Worm (Caenorhabditis elegans): ENCODE results near the gene dop-4.

Gene dop-4

DNA sequence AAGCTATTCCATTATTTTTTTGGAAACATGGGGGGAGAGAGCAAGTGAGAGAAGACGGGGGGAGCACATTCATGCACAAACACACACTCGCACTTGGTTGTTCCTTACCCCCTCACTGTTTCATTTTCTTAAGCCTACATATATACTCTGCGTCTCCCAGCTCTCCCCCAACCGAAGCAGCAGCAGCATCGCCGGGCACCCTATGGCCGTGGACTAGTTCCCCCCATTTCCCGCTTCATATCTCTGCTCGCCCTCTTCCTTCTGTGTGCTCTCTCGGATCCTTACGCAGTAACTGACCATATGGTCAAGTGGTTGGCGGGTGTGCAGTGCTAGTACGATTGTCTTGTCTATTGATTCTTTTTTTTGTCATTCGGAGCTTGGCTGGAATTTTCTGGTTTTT lies 7.2 kb downstream of the dop-4 start:
- TF ChIP-seq lin-13 (tag; optimal IDR thresholded peaks at IDR 0.05) (no peak), sptf-1 (tag; optimal IDR thresholded peaks at IDR 0.05) (peak; percentile 70), ceh-83 (GFP tag; optimal IDR thresholded peaks at IDR 0.05) (no peak), ceh-43 (GFP tag; optimal IDR thresholded peaks at IDR 0.05) (peak; percentile 9), nhr-76 (tag; optimal IDR thresholded peaks at IDR 0.05) (no peak), nhr-237 (tag; optimal IDR thresholded peaks at IDR 0.05) (peak; percentile 42), drap-1 (GFP tag; optimal IDR thresholded peaks at IDR 0.05) (peak; percentile 77), sem-2 (GFP tag; optimal IDR thresholded peaks at IDR 0.05) (no peak), lin-32 (GFP tag; optimal IDR thresholded peaks at IDR 0.05) (peak; percentile 86), cnd-1 (tag; optimal IDR thresholded peaks at IDR 0.05) (peak; percentile 86), unc-120 (tag; optimal IDR thresholded peaks at IDR 0.05; ENCODE audit: poor library complexity, severe bottlenecking) (peak; percentile 81), ztf-11 (tag; optimal IDR thresholded peaks at IDR 0.05) (peak; percentile 30), blmp-1 (tag; optimal IDR thresholded peaks at IDR 0.05) (no peak), elt-1 (tag; optimal IDR thresholded peaks at IDR 0.05; ENCODE audit: borderline replicate concordance, insufficient read depth) (no peak), ceh-39 (tag; optimal IDR thresholded peaks at IDR 0.05) (peak; percentile 46), ham-2 (GFP tag; optimal IDR thresholded peaks at IDR 0.05) (peak; percentile 71), flh-1 (GFP tag; optimal IDR thresholded peaks at IDR 0.05) (no peak), ces-1 (GFP tag; optimal IDR thresholded peaks at IDR 0.05) (peak; percentile 78), unc-62 (GFP tag; optimal IDR thresholded peaks at IDR 0.05) (peak; percentile 26), tbx-8 (GFP tag; optimal IDR thresholded peaks at IDR 0.05) (no peak), nhr-2 (tag; optimal IDR thresholded peaks at IDR 0.05) (peak; percentile 74), mls-2 (tag; optimal IDR thresholded peaks at IDR 0.05) (peak; percentile 49), elt-3 (tag; optimal IDR thresholded peaks at IDR 0.05) (no peak), M03D4.4 (tag; optimal IDR thresholded peaks at IDR 0.05) (peak; percentile 56), nhr-28 (tag; optimal IDR thresholded peaks at IDR 0.05) (no peak), bed-3 (GFP tag; optimal IDR thresholded peaks at IDR 0.05) (no peak), hlh-1 (tag; optimal IDR thresholded peaks at IDR 0.05) (peak; percentile 89), nhr-12 (tag; optimal IDR thresholded peaks at IDR 0.05) (no peak), unc-39 (tag; optimal IDR thresholded peaks at IDR 0.05) (no peak), lsy-2 (tag; optimal IDR thresholded peaks at IDR 0.05) (peak; percentile 55), pha-4 (tag; optimal IDR thresholded peaks at IDR 0.05) (peak; percentile 85), snpc-4 (tag; optimal IDR thresholded peaks at IDR 0.05) (no peak), mep-1 (tag; optimal IDR thresholded peaks at IDR 0.05) (peak; percentile 73), zip-8 (tag; optimal IDR thresholded peaks at IDR 0.05) (no peak), mab-5 (tag; optimal IDR thresholded peaks at IDR 0.05) (no peak)

DNA sequence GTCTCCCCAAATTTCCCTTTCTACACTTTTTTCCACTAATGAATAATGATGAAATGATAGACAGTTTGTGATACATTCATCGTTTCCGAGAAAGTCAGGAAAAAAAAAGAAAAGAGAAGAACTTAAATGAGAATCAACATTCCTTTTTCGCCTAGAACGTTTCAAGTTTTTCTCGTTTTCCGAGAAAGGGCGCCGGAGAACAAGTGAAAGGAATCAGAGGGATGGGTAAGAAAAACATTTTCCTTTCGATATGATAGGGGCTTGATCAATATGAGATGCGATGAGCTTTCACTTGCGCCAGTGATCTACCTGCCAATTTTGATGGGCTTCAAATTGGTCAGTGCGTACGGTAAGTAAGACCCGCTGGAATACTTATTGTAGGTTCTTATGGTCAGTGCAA lies 14.4 kb downstream of the dop-4 start:
- no peak for TF ChIP-seq tbx-8 (GFP tag; optimal IDR thresholded peaks at IDR 0.05)
- TF ChIP-seq nhr-28 (tag; optimal IDR thresholded peaks at IDR 0.05) = no peak
- TF ChIP-seq blmp-1 (tag; optimal IDR thresholded peaks at IDR 0.05) = peak; percentile 68
- TF ChIP-seq ceh-43 (GFP tag; optimal IDR thresholded peaks at IDR 0.05) = no peak

DNA sequence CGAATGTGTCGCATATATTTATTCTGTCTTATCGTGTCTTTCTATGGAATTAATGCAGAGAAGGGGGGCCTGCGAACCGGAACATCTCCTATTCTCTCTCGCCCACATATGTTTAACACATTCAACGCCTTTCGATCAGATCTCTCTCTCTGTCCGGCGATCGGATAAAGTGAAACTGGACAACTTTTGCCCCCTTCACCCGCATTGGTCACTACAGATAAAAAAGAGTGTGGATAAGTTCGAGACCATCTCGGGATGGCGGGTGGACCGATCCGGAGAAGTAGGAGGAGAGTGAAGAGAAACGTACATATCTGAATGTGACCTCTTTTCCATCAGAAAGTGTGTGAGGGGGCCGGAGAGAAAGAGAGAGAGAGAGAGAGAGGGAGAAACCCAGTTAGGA lies 16.0 kb downstream of the dop-4 start, which contains the start of gene H42K12.3:
TSS of gene H42K12.3 (plus strand) at position 308 of the 400 bp plus-strand sequence.
- TF ChIP-seq elt-1 (tag; optimal IDR thresholded peaks at IDR 0.05; ENCODE audit: borderline replicate concordance, insufficient read depth) (peak; percentile 18), tbx-8 (GFP tag; optimal IDR thresholded peaks at IDR 0.05) (no peak), nhr-76 (tag; optimal IDR thresholded peaks at IDR 0.05) (no peak), blmp-1 (tag; optimal IDR thresholded peaks at IDR 0.05) (peak; percentile 67), cnd-1 (tag; optimal IDR thresholded peaks at IDR 0.05) (no peak), nhr-28 (tag; optimal IDR thresholded peaks at IDR 0.05) (no peak), zip-8 (tag; optimal IDR thresholded peaks at IDR 0.05) (no peak)

DNA sequence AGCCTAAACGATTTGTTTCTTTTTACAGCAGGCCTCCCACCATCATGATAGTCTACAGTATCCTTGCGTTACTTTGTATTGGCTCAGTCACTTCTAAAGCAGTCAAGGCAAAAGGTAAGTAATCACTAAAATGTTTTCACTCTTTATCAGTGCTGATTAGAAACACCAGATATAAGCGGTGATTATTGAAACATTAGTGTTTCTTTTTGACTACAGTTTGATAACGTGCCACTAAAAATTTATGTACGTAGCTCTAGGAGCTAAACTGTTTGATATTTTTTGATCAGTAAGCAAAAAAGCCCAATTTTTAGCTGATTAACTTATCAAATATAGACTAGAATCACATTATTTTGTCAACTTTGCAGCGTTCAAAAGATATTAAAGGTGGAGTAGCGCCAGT lies 16.5 kb downstream of the dop-4 start:
- TF ChIP-seq lin-13 (tag; optimal IDR thresholded peaks at IDR 0.05) (no peak), M03D4.4 (tag; optimal IDR thresholded peaks at IDR 0.05) (no peak), pha-4 (tag; optimal IDR thresholded peaks at IDR 0.05) (no peak), hlh-1 (tag; optimal IDR thresholded peaks at IDR 0.05) (no peak), elt-1 (tag; optimal IDR thresholded peaks at IDR 0.05; ENCODE audit: borderline replicate concordance, insufficient read depth) (no peak), ceh-83 (GFP tag; optimal IDR thresholded peaks at IDR 0.05) (no peak), nhr-28 (tag; optimal IDR thresholded peaks at IDR 0.05) (no peak), lin-32 (GFP tag; optimal IDR thresholded peaks at IDR 0.05) (no peak), drap-1 (GFP tag; optimal IDR thresholded peaks at IDR 0.05) (no peak), bed-3 (GFP tag; optimal IDR thresholded peaks at IDR 0.05) (no peak), unc-39 (tag; optimal IDR thresholded peaks at IDR 0.05) (no peak)

Measured in whole organism, mixed stage, embryonic.